Worm (Caenorhabditis elegans): ENCODE measurements around the gene gldi-7.

DNA sequence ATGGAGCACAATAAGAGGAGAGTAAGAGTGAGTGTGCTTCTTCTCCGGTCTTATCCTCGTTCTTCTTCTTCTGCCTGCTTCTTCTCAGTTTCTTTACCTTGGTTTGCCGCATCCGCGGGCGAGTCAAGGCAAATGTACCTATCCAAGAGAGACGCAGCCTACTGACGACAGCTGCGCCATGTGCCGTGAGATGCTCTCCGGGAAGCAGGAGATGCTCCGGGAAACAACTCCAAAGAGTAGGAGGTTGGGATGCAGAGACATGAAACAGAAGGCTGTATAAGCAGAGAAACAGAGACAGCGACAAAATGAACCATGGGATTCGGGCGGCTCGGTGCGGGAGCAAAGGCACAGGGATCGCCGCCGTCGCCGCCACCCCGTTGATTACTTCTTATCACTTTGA is 32.0 kb downstream of the gldi-7 start:
- TF ChIP-seq ceh-39 (tag; optimal IDR thresholded peaks at IDR 0.05): no peak
- no peak for TF ChIP-seq mep-1 (tag; optimal IDR thresholded peaks at IDR 0.05)
- TF ChIP-seq nhr-76 (tag; optimal IDR thresholded peaks at IDR 0.05): no peak
- TF ChIP-seq unc-62 (GFP tag; optimal IDR thresholded peaks at IDR 0.05): peak; percentile 66

All from whole organism, mixed stage, embryonic.